Worm (Caenorhabditis elegans) whole organism, late embryonic: ENCODE results near the gene ZK177.1.

Experiments
- ama-1 ChIP-seq: fragments of 150-350 bp; optimal IDR thresholded peaks from 2 replicates; lab custom pipeline; 2014
- ceh-30 ChIP-seq: fragments of 150-350 bp; optimal IDR thresholded peaks from 2 replicates; lab custom pipeline; 2014; ENCODE audit warnings: missing biosample characterization, missing genetic modification characterization
- dve-1 ChIP-seq: sonication (generic microtip); optimal IDR thresholded peaks from 2 replicates; lab custom pipeline; 2017; ENCODE audit warnings: antibody characterized with exemption, mild to moderate bottlenecking, missing genetic modification characterization, missing compliant biosample characterization
- elt-2 ChIP-seq: sonication (generic microtip); optimal IDR thresholded peaks from 2 replicates; lab custom pipeline; 2016; ENCODE audit warnings: missing genetic modification reagents, missing genetic modification characterization, missing compliant biosample characterization
- fkh-10 ChIP-seq: fragments of 150-350 bp; optimal IDR thresholded peaks from 2 replicates; lab custom pipeline; 2014; ENCODE audit warnings: missing biosample characterization, missing genetic modification reagents, missing genetic modification characterization
- hlh-13 ChIP-seq: fragments of 200-800 bp; sonication (Bioruptor generic); optimal IDR thresholded peaks from 2 replicates; lab custom pipeline; 2018; ENCODE audit warnings: mild to moderate bottlenecking, missing genetic modification characterization, missing compliant biosample characterization
- hlh-15 ChIP-seq: sonication (generic microtip); optimal IDR thresholded peaks from 2 replicates; lab custom pipeline; 2016; ENCODE audit warnings: missing genetic modification characterization, missing compliant biosample characterization
- hlh-30 ChIP-seq: sonication (generic microtip); optimal IDR thresholded peaks from 2 replicates; lab custom pipeline; 2017; ENCODE audit warnings: antibody characterized with exemption, missing genetic modification characterization, missing compliant biosample characterization; ENCODE audit not compliant: insufficient read depth
- lim-6 ChIP-seq: sonication (generic microtip); optimal IDR thresholded peaks from 2 replicates; lab custom pipeline; 2016; ENCODE audit warnings: missing genetic modification characterization, missing compliant biosample characterization
- nhr-11 ChIP-seq: fragments of 150-350 bp; optimal IDR thresholded peaks from 2 replicates; lab custom pipeline; 2014; ENCODE audit warnings: missing biosample characterization, missing genetic modification characterization
- pha-4 ChIP-seq: fragments of 150-350 bp; optimal IDR thresholded peaks from 2 replicates; lab custom pipeline; 2018; ENCODE audit warnings: missing biosample characterization, missing genetic modification reagents, missing genetic modification characterization
- sox-4 ChIP-seq: sonication (generic microtip); optimal IDR thresholded peaks from 2 replicates; lab custom pipeline; 2017; ENCODE audit warnings: mild to moderate bottlenecking, missing genetic modification characterization, inconsistent platforms, missing compliant biosample characterization
- tbx-2 ChIP-seq: sonication (generic microtip); optimal IDR thresholded peaks from 2 replicates; lab custom pipeline; 2016; ENCODE audit warnings: missing genetic modification characterization, missing compliant biosample characterization
- zip-5 ChIP-seq: sonication (generic microtip); optimal IDR thresholded peaks from 2 replicates; lab custom pipeline; 2016; ENCODE audit warnings: missing genetic modification characterization, missing compliant biosample characterization

ce11 chrII:5531855-5532328 is 4.0 kb downstream of the ZK177.1 start, which contains the start of gene C17C3.9:
- no peak for TF ChIP-seq sox-4 (tag; lab: Kevin White, UChicago)
- TF ChIP-seq hlh-13 (GFP tag; lab: Kevin White, UChicago) = no peak
- no peak for TF ChIP-seq nhr-11 (tag; lab: Kevin White, UChicago)
- no peak for TF ChIP-seq elt-2
- TF ChIP-seq hlh-15 = no peak
- TF ChIP-seq pha-4 (tag; lab: Kevin White, UChicago) = no peak
- TF ChIP-seq lim-6 = no peak
- TF ChIP-seq fkh-10 (GFP tag; lab: Kevin White, UChicago) = no peak
- TF ChIP-seq ceh-30 (tag; lab: Kevin White, UChicago) = no peak
- TF ChIP-seq hlh-30 (tag; lab: Kevin White, UChicago) = no peak
- no peak for TF ChIP-seq dve-1 (tag; lab: Kevin White, UChicago)
- TF ChIP-seq zip-5 = no peak
- TF ChIP-seq ama-1 (lab: Kevin White, UChicago) = no peak
- TF ChIP-seq tbx-2 (tag; lab: Kevin White, UChicago) = no peak
